Fruit fly (Drosophila melanogaster) whole organism, embryonic: ENCODE measurements around the gene SerRS-m.
A peak's percentile ranks its signal among the peaks of the same experiment; 100 is the strongest.

ENCODE experiments used
- Aef1 ChIP-seq: fragments of 200-800 bp; sonication (Bioruptor generic); IDR thresholded peaks from 3 replicates; pipeline ENCODE4 v1.3.6; 2022; ENCODE audit warnings: missing biosample characterization, missing genetic modification characterization
- CG10565 ChIP-seq: fragments of 200-800 bp; sonication (Bioruptor generic); optimal IDR thresholded peaks from 3 replicates; lab custom pipeline; 2016; ENCODE audit warnings: missing biosample characterization, mild to moderate bottlenecking, missing genetic modification characterization
- CG10959 ChIP-seq: fragments of 200-800 bp; sonication (Bioruptor generic); IDR thresholded peaks from 2 replicates; pipeline ENCODE4 v1.3.6; 2022; ENCODE audit warnings: missing biosample characterization, missing genetic modification characterization
- CG11456 ChIP-seq: fragments of 200-800 bp; sonication (Bioruptor generic); IDR thresholded peaks from 3 replicates; pipeline ENCODE4 v1.3.6; 2022; ENCODE audit warnings: missing biosample characterization, missing genetic modification characterization
- CG11560 ChIP-seq: fragments of 200-800 bp; sonication (Bioruptor generic); IDR thresholded peaks from 3 replicates; pipeline ENCODE4 v1.3.6; 2022; ENCODE audit warnings: missing biosample characterization, missing genetic modification characterization
- CG12104 ChIP-seq: fragments of 200-800 bp; sonication (Bioruptor generic); optimal IDR thresholded peaks from 3 replicates; lab custom pipeline; 2016; ENCODE audit warnings: missing biosample characterization, missing genetic modification characterization
- CG12219 ChIP-seq: fragments of 200-800 bp; sonication (Bioruptor generic); optimal IDR thresholded peaks from 3 replicates; lab custom pipeline; 2018; ENCODE audit warnings: missing biosample characterization, mild to moderate bottlenecking, missing genetic modification characterization
- CG14860 ChIP-seq: fragments of 200-800 bp; sonication (Bioruptor generic); IDR thresholded peaks from 3 replicates; pipeline ENCODE4 v1.3.6; 2022; ENCODE audit warnings: missing biosample characterization, missing genetic modification characterization; ENCODE audit not compliant: partially characterized antibody
- CG14965 ChIP-seq: fragments of 200-800 bp; sonication (Bioruptor generic); optimal IDR thresholded peaks from 2 replicates; lab custom pipeline; 2016; ENCODE audit warnings: missing biosample characterization, missing genetic modification characterization, borderline replicate concordance
- CG16813 ChIP-seq: fragments of 200-800 bp; sonication (Bioruptor generic); IDR thresholded peaks from 3 replicates; pipeline ENCODE4 v1.3.6; 2022; ENCODE audit warnings: missing biosample characterization, missing genetic modification characterization; ENCODE audit not compliant: partially characterized antibody
- CG17568 ChIP-seq: fragments of 200-800 bp; sonication (Bioruptor generic); optimal IDR thresholded peaks from 2 replicates; lab custom pipeline; 2018; ENCODE audit warnings: missing biosample characterization, mild to moderate bottlenecking, missing genetic modification characterization, moderate library complexity
- CG1792 ChIP-seq: fragments of 200-800 bp; sonication (Bioruptor generic); optimal IDR thresholded peaks from 2 replicates; lab custom pipeline; 2016; ENCODE audit warnings: missing biosample characterization, missing genetic modification characterization
- CG18599 ChIP-seq: fragments of 200-800 bp; sonication (Bioruptor generic); optimal IDR thresholded peaks from 3 replicates; lab custom pipeline; 2017; ENCODE audit warnings: missing biosample characterization, missing genetic modification characterization, mild to moderate bottlenecking, moderate library complexity, missing genetic modification reagents
- CG34224 ChIP-seq: fragments of 200-800 bp; sonication (Bioruptor generic); IDR thresholded peaks from 3 replicates; pipeline ENCODE4 v1.3.6; 2022; ENCODE audit warnings: missing biosample characterization, missing genetic modification characterization; ENCODE audit not compliant: partially characterized antibody
- CG34376 ChIP-seq: fragments of 200-800 bp; sonication (Bioruptor generic); optimal IDR thresholded peaks from 2 replicates; lab custom pipeline; 2018; ENCODE audit warnings: missing biosample characterization, mild to moderate bottlenecking, missing genetic modification characterization
- CG5180 ChIP-seq: fragments of 200-800 bp; sonication (Bioruptor generic); optimal IDR thresholded peaks from 3 replicates; lab custom pipeline; 2017; ENCODE audit warnings: missing biosample characterization, missing genetic modification characterization, mild to moderate bottlenecking, moderate library complexity, missing genetic modification reagents
- CG7963 ChIP-seq: fragments of 200-800 bp; sonication (Bioruptor generic); IDR thresholded peaks from 3 replicates; pipeline ENCODE4 v1.3.6; 2022; ENCODE audit warnings: missing biosample characterization, missing genetic modification characterization; ENCODE audit not compliant: partially characterized antibody
- CG8359 ChIP-seq: fragments of 200-800 bp; sonication (Bioruptor generic); optimal IDR thresholded peaks from 2 replicates; lab custom pipeline; 2017; ENCODE audit warnings: missing biosample characterization, mild to moderate bottlenecking, missing genetic modification characterization, borderline replicate concordance
- CG9727 ChIP-seq: fragments of 200-800 bp; sonication (Bioruptor generic); optimal IDR thresholded peaks from 3 replicates; lab custom pipeline; 2017; ENCODE audit warnings: missing biosample characterization, mild to moderate bottlenecking, missing genetic modification characterization
- CG9797 ChIP-seq: fragments of 200-800 bp; sonication (Bioruptor generic); optimal IDR thresholded peaks from 3 replicates; lab custom pipeline; 2018; ENCODE audit warnings: missing biosample characterization, mild to moderate bottlenecking, missing genetic modification characterization
- CoRest ChIP-seq: fragments of 200-800 bp; sonication (Bioruptor generic); optimal IDR thresholded peaks from 3 replicates; lab custom pipeline; 2018; ENCODE audit warnings: missing biosample characterization, mild to moderate bottlenecking, missing genetic modification characterization, moderate library complexity
- D ChIP-seq, 2 experiments: fragments of 200-800 bp in 1 of 2; fragments of >200 bp in 1 of 2; sonication (Bioruptor generic) in 1 of 2; optimal IDR thresholded peaks; 2 replicates in 1 of 2; 3 replicates in 1 of 2; lab custom pipeline; 2017; ENCODE audit warnings: mild to moderate bottlenecking in 1 of 2, missing biosample characterization in 1 of 2, missing genetic modification characterization in 1 of 2, missing genetic modification reagents in 1 of 2
- Dll ChIP-seq: fragments of 200-800 bp; sonication (Bioruptor generic); IDR thresholded peaks from 4 replicates; pipeline ENCODE4 v1.3.6; 2022; ENCODE audit warnings: missing biosample characterization, missing genetic modification characterization; ENCODE audit not compliant: partially characterized antibody
- Doc2 ChIP-seq: fragments of 200-800 bp; sonication (Bioruptor generic); IDR thresholded peaks from 2 replicates; pipeline ENCODE4 v1.3.6; 2022; ENCODE audit warnings: missing biosample characterization, missing genetic modification characterization
- Dref ChIP-seq: fragments of 200-800 bp; sonication (Bioruptor generic); IDR thresholded peaks from 2 replicates; pipeline ENCODE4 v1.3.6; 2022; ENCODE audit warnings: missing biosample characterization, missing genetic modification characterization
- Hsf ChIP-seq: fragments of 200-800 bp; sonication (Bioruptor generic); optimal IDR thresholded peaks from 3 replicates; lab custom pipeline; 2016; ENCODE audit warnings: missing biosample characterization, missing genetic modification characterization
- Sry-δ ChIP-seq: fragments of 200-800 bp; sonication (Bioruptor generic); optimal IDR thresholded peaks from 2 replicates; lab custom pipeline; 2016; ENCODE audit warnings: missing biosample characterization, missing genetic modification characterization
- Xbp1 ChIP-seq: fragments of 200-800 bp; sonication (Bioruptor generic); optimal IDR thresholded peaks from 3 replicates; lab custom pipeline; 2016; ENCODE audit warnings: missing biosample characterization, mild to moderate bottlenecking, missing genetic modification characterization
- ato ChIP-seq: fragments of 200-800 bp; sonication (Bioruptor generic); IDR thresholded peaks from 2 replicates; pipeline ENCODE4 v1.3.6; 2022; ENCODE audit warnings: missing biosample characterization, missing genetic modification characterization; ENCODE audit not compliant: partially characterized antibody
- bcd ChIP-seq: fragments of 200-800 bp; sonication (Bioruptor generic); optimal IDR thresholded peaks from 2 replicates; lab custom pipeline; 2017; ENCODE audit warnings: missing biosample characterization, mild to moderate bottlenecking, missing genetic modification characterization
- chinmo ChIP-seq: fragments of 200-800 bp; sonication (Bioruptor generic); IDR thresholded peaks from 4 replicates; pipeline ENCODE4 v1.3.6; 2022; ENCODE audit warnings: missing biosample characterization, missing genetic modification characterization; ENCODE audit not compliant: partially characterized antibody
- chn ChIP-seq: fragments of 200-800 bp; sonication (Bioruptor generic); optimal IDR thresholded peaks from 2 replicates; lab custom pipeline; 2016; ENCODE audit warnings: missing biosample characterization, missing genetic modification characterization
- exex ChIP-seq: fragments of 200-800 bp; sonication (Bioruptor generic); optimal IDR thresholded peaks from 4 replicates; lab custom pipeline; 2018; ENCODE audit warnings: missing biosample characterization, mild to moderate bottlenecking, missing genetic modification characterization, moderate library complexity
- ftz-f1 ChIP-seq: fragments of 200-800 bp; sonication (Bioruptor generic); optimal IDR thresholded peaks from 2 replicates; lab custom pipeline; 2016; ENCODE audit warnings: missing biosample characterization, missing genetic modification characterization
- hbn ChIP-seq: fragments of 200-800 bp; sonication (Bioruptor generic); IDR thresholded peaks from 2 replicates; pipeline ENCODE4 v1.3.6; 2022; ENCODE audit warnings: missing biosample characterization, missing genetic modification characterization; ENCODE audit not compliant: partially characterized antibody
- inv ChIP-seq: fragments of 200-800 bp; sonication (Bioruptor generic); IDR thresholded peaks from 2 replicates; pipeline ENCODE4 v1.3.6; 2022; ENCODE audit warnings: missing biosample characterization, missing genetic modification characterization; ENCODE audit not compliant: partially characterized antibody
- ken ChIP-seq: fragments of 200-800 bp; sonication (Bioruptor generic); IDR thresholded peaks from 3 replicates; pipeline ENCODE4 v1.3.6; 2022; ENCODE audit warnings: missing biosample characterization, missing genetic modification characterization
- lov ChIP-seq, 2 experiments: fragments of 200-800 bp in 1 of 2; fragments of >200 bp in 1 of 2; sonication (Bioruptor generic) in 1 of 2; IDR thresholded peaks in 1 of 2; optimal IDR thresholded peaks in 1 of 2; 2 replicates in 1 of 2; 3 replicates in 1 of 2; pipeline versions ENCODE4 v1.3.6 to Lab custom; 2017 to 2022; ENCODE audit warnings: missing biosample characterization in 1 of 2, missing genetic modification characterization in 1 of 2
- nerfin-2 ChIP-seq: fragments of 200-800 bp; sonication (Bioruptor generic); IDR thresholded peaks from 2 replicates; pipeline ENCODE4 v1.3.6; 2022; ENCODE audit warnings: missing biosample characterization, missing genetic modification characterization; ENCODE audit not compliant: partially characterized antibody
- phol ChIP-seq: fragments of 200-800 bp; sonication (Bioruptor generic); optimal IDR thresholded peaks from 3 replicates; lab custom pipeline; 2018; ENCODE audit warnings: missing biosample characterization, mild to moderate bottlenecking, missing genetic modification characterization, moderate library complexity
- scrt ChIP-seq: fragments of 200-800 bp; sonication (Bioruptor generic); optimal IDR thresholded peaks from 2 replicates; lab custom pipeline; 2018; ENCODE audit warnings: missing biosample characterization, mild to moderate bottlenecking, missing genetic modification characterization, moderate library complexity
- sima ChIP-seq: fragments of 200-800 bp; sonication (Bioruptor generic); optimal IDR thresholded peaks from 2 replicates; lab custom pipeline; 2016; ENCODE audit warnings: missing biosample characterization, missing genetic modification characterization
- sisA ChIP-seq: fragments of 200-800 bp; sonication (Bioruptor generic); IDR thresholded peaks from 2 replicates; pipeline ENCODE4 v1.3.6; 2022; ENCODE audit warnings: missing biosample characterization, missing genetic modification characterization
- stc ChIP-seq: fragments of 200-800 bp; sonication (Bioruptor generic); IDR thresholded peaks from 2 replicates; pipeline ENCODE4 v1.3.6; 2022; ENCODE audit warnings: missing biosample characterization, missing genetic modification characterization
- stwl ChIP-seq: fragments of 200-800 bp; sonication (Bioruptor generic); optimal IDR thresholded peaks from 3 replicates; lab custom pipeline; 2018; ENCODE audit warnings: missing biosample characterization, mild to moderate bottlenecking, missing genetic modification characterization, moderate library complexity
- tna ChIP-seq: fragments of 200-800 bp; sonication (Bioruptor generic); IDR thresholded peaks from 2 replicates; pipeline ENCODE4 v1.3.6; 2022; ENCODE audit warnings: missing biosample characterization, missing genetic modification characterization; ENCODE audit not compliant: partially characterized antibody
- unc-4 ChIP-seq: fragments of 200-800 bp; sonication (Bioruptor generic); IDR thresholded peaks from 2 replicates; pipeline ENCODE4 v1.3.6; 2022; ENCODE audit warnings: missing biosample characterization, missing genetic modification characterization; ENCODE audit not compliant: partially characterized antibody
- vnd ChIP-seq: fragments of 200-800 bp; sonication (Bioruptor generic); IDR thresholded peaks from 3 replicates; pipeline ENCODE4 v1.3.6; 2022; ENCODE audit warnings: missing biosample characterization, missing genetic modification characterization; ENCODE audit not compliant: partially characterized antibody

SerRS-m gene

dm6 chr3R:15361490-15361889, 21.0 kb downstream of the SerRS-m start, which contains the start of the genes Cog2 and Trax (continued):
- no peak for TF ChIP-seq stc (GFP tag; lab: Robert Waterston, UW)
- peak; percentile 83 for TF ChIP-seq hbn
- no peak for TF ChIP-seq chn
- peak; percentile 94 for TF ChIP-seq CG34224 (GFP tag; lab: Robert Waterston, UW)
- peak; percentile 37 for TF ChIP-seq ftz-f1 (GFP tag; lab: Kevin White, UChicago)
- TF ChIP-seq bcd, result no peak
- TF ChIP-seq chinmo (GFP tag; lab: Robert Waterston, UW), result peak; percentile 81; the same call in 3 of the 4 replicates
- TF ChIP-seq CG1792 (GFP tag; lab: Kevin White, UChicago), result no peak
- TF ChIP-seq sima (GFP tag; lab: Kevin White, UChicago), result no peak
- peak; percentile 77 for TF ChIP-seq CG16813 (GFP tag; lab: Robert Waterston, UW)
- no peak for TF ChIP-seq CG11560
- no peak for TF ChIP-seq CG12219 (GFP tag; lab: Kevin White, UChicago)
- TF ChIP-seq unc-4 (GFP tag; lab: Robert Waterston, UW), result peak; percentile 95
- no peak for TF ChIP-seq Doc2
- no peak for TF ChIP-seq CG17568 (GFP tag; lab: Kevin White, UChicago)
- TF ChIP-seq stwl (tag; lab: Kevin White, UChicago), result peak; percentile 39
- TF ChIP-seq exex (tag; lab: Kevin White, UChicago), result no peak
- peak; percentile 5 for TF ChIP-seq CG9797 (GFP tag; lab: Kevin White, UChicago)
- no peak for TF ChIP-seq D (optimal IDR thresholded peaks at IDR 0.05; lab: Kevin White, UChicago)
- no peak for TF ChIP-seq D (GFP tag; optimal IDR thresholded peaks at IDR 0.05; lab: Kevin White, UChicago)
- TF ChIP-seq CG14860 (GFP tag; lab: Robert Waterston, UW), result peak; percentile 72
- TF ChIP-seq CG14965, result no peak
- TF ChIP-seq CG34376 (GFP tag; lab: Kevin White, UChicago), result no peak
- TF ChIP-seq phol (tag; lab: Kevin White, UChicago), result peak; percentile 6
- no peak for TF ChIP-seq Hsf (GFP tag; lab: Kevin White, UChicago)
- TF ChIP-seq CG9727 (GFP tag; lab: Kevin White, UChicago), result no peak
- TF ChIP-seq Aef1 (GFP tag; lab: Robert Waterston, UW), result no peak
- peak; percentile 75 for TF ChIP-seq Sry-δ (GFP tag; lab: Kevin White, UChicago)
- TF ChIP-seq CG8359 (GFP tag; lab: Kevin White, UChicago), result no peak
- no peak for TF ChIP-seq ken (GFP tag; lab: Robert Waterston, UW)
- peak; percentile 76 for TF ChIP-seq Dref (GFP tag; lab: Robert Waterston, UW)
- peak; percentile 53; the same call in 1 of the 2 replicates for TF ChIP-seq nerfin-2
- peak; percentile 75 for TF ChIP-seq CG7963 (GFP tag; lab: Robert Waterston, UW)
- TF ChIP-seq Dll (GFP tag; lab: Robert Waterston, UW), result peak; percentile 94
- no peak for TF ChIP-seq lov (optimal IDR thresholded peaks at IDR 0.05; lab: Kevin White, UChicago)
- TF ChIP-seq lov (GFP tag; IDR thresholded peaks at IDR 0.05; lab: Robert Waterston, UW), result no peak
- TF ChIP-seq CG5180 (GFP tag; lab: Kevin White, UChicago), result no peak
- no peak for TF ChIP-seq CG12104 (GFP tag; lab: Kevin White, UChicago)
- TF ChIP-seq CG10959, result no peak
- no peak for TF ChIP-seq CG10565 (GFP tag; lab: Kevin White, UChicago)
- no peak for TF ChIP-seq CG11456 (GFP tag; lab: Robert Waterston, UW)
- no peak for TF ChIP-seq scrt (GFP tag; lab: Kevin White, UChicago)
- TF ChIP-seq inv, result peak; percentile 69
- no peak for TF ChIP-seq sisA
- TF ChIP-seq tna, result peak; percentile 78
- TF ChIP-seq CG18599 (GFP tag; lab: Kevin White, UChicago), result no peak
- TF ChIP-seq ato, result peak; percentile 70
- TF ChIP-seq CoRest (tag; lab: Kevin White, UChicago), result no peak
- TF ChIP-seq Xbp1 (GFP tag; lab: Kevin White, UChicago), result no peak
- TF ChIP-seq vnd (GFP tag; lab: Robert Waterston, UW), result peak; percentile 82
